Fruit fly (Drosophila melanogaster): ENCODE data around the gene CG14903.
A peak's percentile ranks its signal among the peaks of the same experiment; 100 is the strongest.

The CG14903 gene

dm6 chr3R:16524178-16524577 lies 49.4 kb downstream of the CG14903 start (continued):
- TF ChIP-seq pdm3 (GFP tag; optimal IDR thresholded peaks at IDR 0.05) (peak; percentile 66), esn (GFP tag; optimal IDR thresholded peaks at IDR 0.05) (peak; percentile 70), Sox102F (GFP tag; optimal IDR thresholded peaks at IDR 0.05) (peak; percentile 31), Sox15 (GFP tag; optimal IDR thresholded peaks at IDR 0.05) (no peak), topi (GFP tag; optimal IDR thresholded peaks at IDR 0.05) (peak; percentile 78), CG4318 (GFP tag; optimal IDR thresholded peaks at IDR 0.05) (peak; percentile 48), CG16779 (tag; optimal IDR thresholded peaks at IDR 0.05) (peak; percentile 40), CG10631 (GFP tag; optimal IDR thresholded peaks at IDR 0.05) (peak; percentile 75)

- TF ChIP-seq Ets96B (tag; optimal IDR thresholded peaks at IDR 0.05) (peak; percentile 56), esn (GFP tag; optimal IDR thresholded peaks at IDR 0.05) (no peak), vri (GFP tag; optimal IDR thresholded peaks at IDR 0.05) (no peak), CG11294 (GFP tag; IDR thresholded peaks at IDR 0.05) (no peak), Smox (GFP tag; optimal IDR thresholded peaks at IDR 0.05) (no peak), Met (GFP tag; optimal IDR thresholded peaks at IDR 0.05) (no peak), cyc (GFP tag; optimal IDR thresholded peaks at IDR 0.05) (peak; percentile 16), Hr39 (GFP tag; optimal IDR thresholded peaks at IDR 0.05) (peak; percentile 12), salr (GFP tag; optimal IDR thresholded peaks at IDR 0.05) (no peak), topi (GFP tag; optimal IDR thresholded peaks at IDR 0.05) (no peak), Blimp-1 (GFP tag; optimal IDR thresholded peaks at IDR 0.05) (no peak), Eip75B (GFP tag; optimal IDR thresholded peaks at IDR 0.05) (no peak), achi (GFP tag; optimal IDR thresholded peaks at IDR 0.05) (peak; percentile 37), Eip93F (GFP tag; optimal IDR thresholded peaks at IDR 0.05) (no peak), OdsH (GFP tag; optimal IDR thresholded peaks at IDR 0.05) (peak; percentile 30), CG10631 (GFP tag; optimal IDR thresholded peaks at IDR 0.05) (peak; percentile 11), CG11762 (GFP tag; optimal IDR thresholded peaks at IDR 0.05; ENCODE audit: insufficient read depth) (no peak), Sox14 (GFP tag; optimal IDR thresholded peaks at IDR 0.05) (peak; percentile 31), CG31627 (GFP tag; optimal IDR thresholded peaks at IDR 0.05) (no peak), Sox102F (GFP tag; optimal IDR thresholded peaks at IDR 0.05) (no peak), CG1621 (tag; optimal IDR thresholded peaks at IDR 0.05) (no peak), Ets21C (GFP tag; optimal IDR thresholded peaks at IDR 0.05) (no peak), Eip78C (GFP tag) (peak; percentile 75), spab (GFP tag; optimal IDR thresholded peaks at IDR 0.05) (peak; percentile 0), lz (GFP tag; optimal IDR thresholded peaks at IDR 0.05) (no peak), CG10669 (GFP tag; optimal IDR thresholded peaks at IDR 0.05) (peak; percentile 28), net (GFP tag; optimal IDR thresholded peaks at IDR 0.05) (no peak), fkh (GFP tag; optimal IDR thresholded peaks at IDR 0.05) (no peak), CG6792 (GFP tag; optimal IDR thresholded peaks at IDR 0.05) (peak; percentile 3), CG16779 (tag; optimal IDR thresholded peaks at IDR 0.05) (no peak), CG6163 (GFP tag; IDR thresholded peaks at IDR 0.05) (peak; percentile 67; the same call in 2 of the 3 replicates), Hr4 (GFP tag; optimal IDR thresholded peaks at IDR 0.05) (peak; percentile 62), CG32006 (GFP tag; optimal IDR thresholded peaks at IDR 0.05) (peak; percentile 68), acj6 (GFP tag; optimal IDR thresholded peaks at IDR 0.05) (peak; percentile 23), fd85E (GFP tag; optimal IDR thresholded peaks at IDR 0.05) (no peak), CG4318 (GFP tag; optimal IDR thresholded peaks at IDR 0.05) (peak; percentile 15), svp (GFP tag) (peak; percentile 77), CG34406 (GFP tag; optimal IDR thresholded peaks at IDR 0.05) (peak; percentile 16), Lpt (GFP tag; optimal IDR thresholded peaks at IDR 0.05) (peak; percentile 74), CG6276 (GFP tag; optimal IDR thresholded peaks at IDR 0.05) (peak; percentile 35), dac (GFP tag; optimal IDR thresholded peaks at IDR 0.05) (no peak), CG3032 (tag; optimal IDR thresholded peaks at IDR 0.05) (peak; percentile 37), pdm3 (GFP tag; optimal IDR thresholded peaks at IDR 0.05) (peak; percentile 42), CG3919 (GFP tag; optimal IDR thresholded peaks at IDR 0.05) (peak; percentile 25), dsx (GFP tag; optimal IDR thresholded peaks at IDR 0.05; ENCODE audit: poor library complexity, severe bottlenecking) (no peak), Sox15 (GFP tag; optimal IDR thresholded peaks at IDR 0.05) (no peak), CG6808 (GFP tag; optimal IDR thresholded peaks at IDR 0.05) (no peak), CG6854 (GFP tag; optimal IDR thresholded peaks at IDR 0.05) (no peak), Gug (GFP tag; IDR thresholded peaks at IDR 0.05) (no peak)
These were observed 50.2 kb downstream of the CG14903 start for dm6 chr3R:16523395-16523794.

Data from whole organism, prepupa.